Worm (Caenorhabditis elegans) whole organism, early embryonic: ENCODE measurements around the gene F58F9.9.
"Not testable (repeated sequence)": the region's sequence is repeated elsewhere in the genome, so short reads cannot be mapped to it uniquely, and the experiment has no call there.

Experiments used
- B0310.2 ChIP-seq: sonication (generic microtip); optimal IDR thresholded peaks from 2 replicates; lab custom pipeline; 2016; ENCODE audit warnings: mild to moderate bottlenecking, missing genetic modification characterization, missing compliant biosample characterization
- F13C5.2 ChIP-seq: sonication (generic microtip); optimal IDR thresholded peaks from 2 replicates; lab custom pipeline; 2017; ENCODE audit warnings: mild to moderate bottlenecking, missing genetic modification characterization, inconsistent platforms, missing compliant biosample characterization
- aly-1 ChIP-seq: sonication (generic microtip); optimal IDR thresholded peaks from 2 replicates; lab custom pipeline; 2016; ENCODE audit warnings: missing genetic modification characterization, missing compliant biosample characterization
- ama-1 ChIP-seq: fragments of 150-350 bp; optimal IDR thresholded peaks from 2 replicates; lab custom pipeline; 2014
- ceh-36 ChIP-seq: sonication (generic microtip); optimal IDR thresholded peaks from 2 replicates; lab custom pipeline; 2016; ENCODE audit warnings: missing genetic modification characterization, inconsistent platforms, missing compliant biosample characterization
- flt-1 ChIP-seq: fragments of 200-800 bp; sonication (Bioruptor generic); IDR thresholded peaks from 2 replicates; pipeline ENCODE4 v1.3.6; 2022; ENCODE audit warnings: missing genetic modification characterization, missing compliant biosample characterization
- hmbx-1 ChIP-seq: sonication (generic microtip); optimal IDR thresholded peaks from 2 replicates; lab custom pipeline; 2016; ENCODE audit warnings: mild to moderate bottlenecking, missing genetic modification characterization, missing compliant biosample characterization
- hmg-4 ChIP-seq: fragments of 200-800 bp; sonication (Bioruptor generic); optimal IDR thresholded peaks from 2 replicates; lab custom pipeline; 2018; ENCODE audit warnings: mild to moderate bottlenecking, missing genetic modification characterization, missing compliant biosample characterization
- hnd-1 ChIP-seq: sonication (generic microtip); optimal IDR thresholded peaks from 2 replicates; lab custom pipeline; 2016; ENCODE audit warnings: missing genetic modification characterization, missing compliant biosample characterization
- pes-1 ChIP-seq: fragments of 200-800 bp; sonication (Bioruptor generic); IDR thresholded peaks from 2 replicates; pipeline ENCODE4 v1.3.6; 2022; ENCODE audit warnings: missing genetic modification reagents, missing genetic modification characterization, missing compliant biosample characterization
- scrt-1 ChIP-seq: fragments of 200-800 bp; sonication (Bioruptor generic); IDR thresholded peaks from 2 replicates; pipeline ENCODE4 v1.3.6; 2022; ENCODE audit warnings: missing genetic modification characterization, missing compliant biosample characterization
- sea-1 ChIP-seq: fragments of 200-800 bp; sonication (Bioruptor generic); conservative IDR thresholded peaks from 2 replicates; pipeline ENCODE4 v1.3.6; 2022; ENCODE audit warnings: missing genetic modification characterization, missing compliant biosample characterization
- tbx-37 ChIP-seq: fragments of 200-800 bp; sonication (Bioruptor generic); conservative IDR thresholded peaks from 2 replicates; pipeline ENCODE4 v1.3.6; 2022; ENCODE audit warnings: missing genetic modification reagents, missing genetic modification characterization, missing compliant biosample characterization

DNA sequence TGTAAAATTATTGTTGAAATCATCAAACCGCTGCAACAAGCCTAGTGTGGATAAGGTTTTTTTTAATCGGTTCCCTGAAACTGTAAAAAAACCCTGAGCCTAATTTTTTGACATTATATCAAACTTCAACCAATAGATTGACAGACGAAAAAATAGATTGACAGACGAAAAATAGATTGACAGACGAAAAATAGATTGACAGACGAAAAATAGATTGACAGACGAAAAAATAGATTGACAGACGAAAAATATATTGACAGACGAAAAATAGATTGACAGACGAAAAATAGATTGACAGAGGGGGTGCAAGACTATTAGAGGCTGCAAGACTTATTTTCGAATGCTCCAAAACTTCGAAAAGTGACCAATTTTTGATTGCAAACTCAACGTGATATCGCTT, 30.1 kb upstream of the F58F9.9 start:
- TF ChIP-seq tbx-37 (GFP tag; lab: Robert Waterston, UW) (peak; percentile 44; the same call in 1 of the 2 replicates), flt-1 (GFP tag; lab: Robert Waterston, UW) (peak; percentile 62)
- not testable (repeated sequence) for TF ChIP-seq hmg-4 (GFP tag; lab: Kevin White, UChicago); pes-1 (GFP tag; lab: Robert Waterston, UW); ama-1 (lab: Kevin White, UChicago); B0310.2 (tag; lab: Kevin White, UChicago); scrt-1 (GFP tag; lab: Robert Waterston, UW); hmbx-1 (tag; lab: Kevin White, UChicago); sea-1 (GFP tag; lab: Robert Waterston, UW); ceh-36 (tag; lab: Kevin White, UChicago); aly-1 (tag; lab: Kevin White, UChicago); hnd-1 (tag; lab: Kevin White, UChicago); F13C5.2 (tag; lab: Kevin White, UChicago)
